Worm (Caenorhabditis elegans): ENCODE measurements around the gene fipr-16.

fipr-16 gene

ce11 chrIII:8609683-8610082 is 18.9 kb upstream of the fipr-16 start, which contains the start of gene C06E1.9:
Gene C06E1.9 (minus strand): TSS chrIII:8609783.
- no peak for TF ChIP-seq mab-5 (tag; optimal IDR thresholded peaks at IDR 0.05)
- no peak for TF ChIP-seq ceh-82 (tag; optimal IDR thresholded peaks at IDR 0.05)
- no peak for TF ChIP-seq snpc-4 (tag; optimal IDR thresholded peaks at IDR 0.05)
- TF ChIP-seq unc-55 (GFP tag; optimal IDR thresholded peaks at IDR 0.05) = no peak
- no peak for TF ChIP-seq nhr-10 (tag; optimal IDR thresholded peaks at IDR 0.05)
- TF ChIP-seq R02D3.7 (tag; optimal IDR thresholded peaks at IDR 0.05) = no peak
- TF ChIP-seq crh-2 (tag; optimal IDR thresholded peaks at IDR 0.05) = no peak
- TF ChIP-seq lin-39 (tag; optimal IDR thresholded peaks at IDR 0.05) = no peak
- no peak for TF ChIP-seq dmd-4 (tag; optimal IDR thresholded peaks at IDR 0.05)
- no peak for TF ChIP-seq nhr-77 (tag; optimal IDR thresholded peaks at IDR 0.05)

ce11 chrIII:8605532-8605931 is 14.8 kb upstream of the fipr-16 start, which contains the start of gene C06E1.1:
Gene C06E1.1 (plus strand): TSS chrIII:8605832.
- TF ChIP-seq gmeb-1 (tag; optimal IDR thresholded peaks at IDR 0.05) (no peak), blmp-1 (tag; optimal IDR thresholded peaks at IDR 0.05; ENCODE audit: insufficient read depth) (no peak), ceh-16 (tag; optimal IDR thresholded peaks at IDR 0.05) (no peak), ztf-11 (tag; optimal IDR thresholded peaks at IDR 0.05) (no peak), lin-13 (GFP tag; optimal IDR thresholded peaks at IDR 0.05) (no peak), ceh-82 (tag; optimal IDR thresholded peaks at IDR 0.05) (no peak), ama-1 (optimal IDR thresholded peaks at IDR 0.05) (no peak), unc-55 (GFP tag; optimal IDR thresholded peaks at IDR 0.05) (no peak), R02D3.7 (tag; optimal IDR thresholded peaks at IDR 0.05) (no peak), F13H6.1 (tag; optimal IDR thresholded peaks at IDR 0.05) (no peak), lsy-2 (tag; optimal IDR thresholded peaks at IDR 0.05) (no peak), nhr-25 (tag; optimal IDR thresholded peaks at IDR 0.05) (no peak), nhr-237 (tag; optimal IDR thresholded peaks at IDR 0.05) (no peak), lin-11 (tag; optimal IDR thresholded peaks at IDR 0.05) (no peak), C34F6.9 (tag; optimal IDR thresholded peaks at IDR 0.05) (no peak), unc-39 (tag; optimal IDR thresholded peaks at IDR 0.05) (no peak)

- TF ChIP-seq ztf-1 (GFP tag; conservative IDR thresholded peaks at IDR 0.05) (no peak), nhr-77 (tag; optimal IDR thresholded peaks at IDR 0.05) (no peak), ztf-11 (tag; optimal IDR thresholded peaks at IDR 0.05) (no peak), sma-9 (GFP tag; optimal IDR thresholded peaks at IDR 0.05) (no peak), sma-9 (tag; optimal IDR thresholded peaks at IDR 0.05) (no peak), mdl-1 (tag; optimal IDR thresholded peaks at IDR 0.05) (no peak), nhr-10 (tag; optimal IDR thresholded peaks at IDR 0.05) (no peak), ceh-16 (tag; optimal IDR thresholded peaks at IDR 0.05) (no peak)
Observed at ce11 chrIII:8602148-8602547, 11.4 kb upstream of the fipr-16 start.

DNA sequence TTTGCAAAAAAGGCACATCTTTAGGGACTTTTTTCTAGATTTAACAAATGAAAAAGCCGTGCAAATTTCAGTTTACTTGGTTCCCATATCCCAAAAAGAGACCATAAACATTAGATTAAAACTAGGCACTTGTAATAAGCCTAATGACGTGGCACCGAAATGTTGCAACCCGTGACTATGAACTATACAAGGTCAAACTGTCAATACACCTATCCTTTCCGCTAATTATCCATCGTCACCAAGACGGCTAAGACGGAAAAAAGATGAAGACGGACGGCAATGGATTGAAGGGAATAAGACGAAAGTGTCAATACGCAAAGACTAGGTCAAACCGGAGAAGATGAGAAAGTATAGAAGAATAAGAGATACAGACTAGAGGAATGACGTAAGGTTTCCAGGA is 8.2 kb upstream of the fipr-16 start:
- peak; percentile 15 for TF ChIP-seq nhr-25 (tag; optimal IDR thresholded peaks at IDR 0.05)
- no peak for TF ChIP-seq gmeb-1 (tag; optimal IDR thresholded peaks at IDR 0.05)
- TF ChIP-seq nhr-129 (tag; optimal IDR thresholded peaks at IDR 0.05) = peak; percentile 34
- peak; percentile 48 for TF ChIP-seq egl-27 (tag; optimal IDR thresholded peaks at IDR 0.05)
- peak; percentile 4 for TF ChIP-seq sma-3 (GFP tag; optimal IDR thresholded peaks at IDR 0.05)
- peak; percentile 55 for TF ChIP-seq crh-2 (tag; optimal IDR thresholded peaks at IDR 0.05)
- peak; percentile 27 for TF ChIP-seq nhr-21 (tag; optimal IDR thresholded peaks at IDR 0.05)
- no peak for TF ChIP-seq nhr-23 (tag; optimal IDR thresholded peaks at IDR 0.05)
- no peak for TF ChIP-seq elt-3 (tag; optimal IDR thresholded peaks at IDR 0.05)

DNA sequence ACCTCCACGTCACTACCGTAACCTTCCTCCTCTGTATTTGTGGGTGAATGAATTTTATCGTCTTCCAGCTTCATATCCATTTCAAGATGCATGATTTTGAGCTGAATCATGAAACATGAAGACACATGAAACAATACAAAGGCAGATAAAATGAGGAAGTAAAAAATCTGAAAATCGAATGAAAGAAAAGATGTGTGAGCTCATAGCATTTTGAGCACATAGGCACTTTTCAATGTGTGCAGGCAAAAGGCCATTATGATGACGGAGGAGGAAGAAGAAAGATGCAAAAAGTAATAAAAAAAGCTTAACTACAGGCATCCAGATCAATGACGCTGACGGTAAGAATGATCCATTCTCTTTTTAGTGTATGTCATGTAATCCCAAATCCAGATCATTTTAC is 7.0 kb upstream of the fipr-16 start, which contains the start of gene ztf-30:
Gene ztf-30 (minus strand): TSS at position 101 of the 400 bp plus-strand sequence.
- TF ChIP-seq alr-1 (tag; optimal IDR thresholded peaks at IDR 0.05) = no peak
- no peak for TF ChIP-seq sma-9 (GFP tag; optimal IDR thresholded peaks at IDR 0.05)
- no peak for TF ChIP-seq sma-9 (tag; optimal IDR thresholded peaks at IDR 0.05)
- no peak for TF ChIP-seq egl-27 (tag; optimal IDR thresholded peaks at IDR 0.05)
- no peak for TF ChIP-seq zag-1 (tag; optimal IDR thresholded peaks at IDR 0.05)
- no peak for TF ChIP-seq ztf-4 (tag; optimal IDR thresholded peaks at IDR 0.05)
- no peak for TF ChIP-seq mdl-1 (tag; optimal IDR thresholded peaks at IDR 0.05)
- no peak for TF ChIP-seq Y55F3AM.14 (GFP tag; optimal IDR thresholded peaks at IDR 0.05)
- TF ChIP-seq nhr-6 (tag; optimal IDR thresholded peaks at IDR 0.05) = no peak
- no peak for TF ChIP-seq mab-5 (tag; optimal IDR thresholded peaks at IDR 0.05)
- no peak for TF ChIP-seq ztf-11 (tag; optimal IDR thresholded peaks at IDR 0.05)
- TF ChIP-seq lsy-2 (tag; optimal IDR thresholded peaks at IDR 0.05) = no peak
- TF ChIP-seq snpc-4 (tag; optimal IDR thresholded peaks at IDR 0.05) = no peak
- TF ChIP-seq ama-1 (optimal IDR thresholded peaks at IDR 0.05) = no peak
- TF ChIP-seq blmp-1 (tag; optimal IDR thresholded peaks at IDR 0.05; ENCODE audit: insufficient read depth) = no peak
- no peak for TF ChIP-seq nhr-23 (tag; optimal IDR thresholded peaks at IDR 0.05)
- no peak for TF ChIP-seq R02D3.7 (tag; optimal IDR thresholded peaks at IDR 0.05)
